Fruit fly (Drosophila melanogaster) whole organism, embryonic: ENCODE data around the gene Gorab.

ENCODE experiments used
- CG2199 ChIP-seq: fragments of 200-800 bp; sonication (Bioruptor generic); IDR thresholded peaks from 3 replicates; pipeline ENCODE4 v1.3.6; 2022; ENCODE audit warnings: missing biosample characterization, missing genetic modification characterization
- CG8765 ChIP-seq: fragments of 200-800 bp; sonication (Bioruptor generic); IDR thresholded peaks from 2 replicates; pipeline ENCODE4 v1.3.6; 2022; ENCODE audit warnings: missing biosample characterization, missing genetic modification characterization
- tin ChIP-seq: fragments of 200-800 bp; sonication (Bioruptor generic); optimal IDR thresholded peaks from 3 replicates; lab custom pipeline; 2016; ENCODE audit warnings: missing biosample characterization, missing genetic modification characterization

dm6 chr3L:17411273-17411672 lies 17.4 kb downstream of the Gorab start:
- TF ChIP-seq CG2199 (GFP tag; lab: Robert Waterston, UW) (no peak), CG8765 (GFP tag; lab: Robert Waterston, UW) (no peak), tin (no peak)
